Worm (Caenorhabditis elegans) whole organism, L2 larva: Measurements from ENCODE around the gene W04G3.13.

ENCODE experiments used
- Y55F3AM.14 ChIP-seq: fragments of 200-800 bp; sonication (Bioruptor generic); optimal IDR thresholded peaks from 2 replicates; lab custom pipeline; 2018; ENCODE audit warnings: mild to moderate bottlenecking, missing genetic modification characterization, missing compliant biosample characterization
- aly-2 ChIP-seq: fragments of 150-350 bp; optimal IDR thresholded peaks from 2 replicates; lab custom pipeline; 2014; ENCODE audit warnings: missing biosample characterization, missing genetic modification characterization
- ama-1 ChIP-seq: fragments of 150-350 bp; optimal IDR thresholded peaks from 2 replicates; lab custom pipeline; 2018; ENCODE audit warnings: inconsistent platforms
- ceh-82 ChIP-seq: fragments of 150-350 bp; optimal IDR thresholded peaks from 2 replicates; lab custom pipeline; 2014; ENCODE audit warnings: missing biosample characterization, missing genetic modification characterization
- dmd-4 ChIP-seq: sonication (generic microtip); optimal IDR thresholded peaks from 2 replicates; lab custom pipeline; 2017; ENCODE audit warnings: missing biosample characterization, missing genetic modification characterization
- lin-11 ChIP-seq: fragments of 150-350 bp; sonication (generic microtip); optimal IDR thresholded peaks from 2 replicates; lab custom pipeline; 2014; ENCODE audit warnings: missing biosample characterization, missing genetic modification characterization, inconsistent platforms, mixed read lengths
- lsy-2 ChIP-seq, 2 experiments: fragments of 150-350 bp in 1 of 2; sonication (generic microtip) in 1 of 2; optimal IDR thresholded peaks; 2 replicates each; lab custom pipeline; 2014 to 2017; ENCODE audit warnings: missing biosample characterization in 2 of 2, missing genetic modification characterization in 2 of 2
- nhr-237 ChIP-seq: fragments of 150-350 bp; optimal IDR thresholded peaks from 2 replicates; lab custom pipeline; 2014; ENCODE audit warnings: missing biosample characterization, missing genetic modification characterization
- nhr-6 ChIP-seq: fragments of 150-350 bp; optimal IDR thresholded peaks from 2 replicates; lab custom pipeline; 2014; ENCODE audit warnings: missing biosample characterization, missing genetic modification characterization
- zag-1 ChIP-seq: fragments of 150-350 bp; optimal IDR thresholded peaks from 2 replicates; lab custom pipeline; 2014; ENCODE audit warnings: missing biosample characterization, missing genetic modification characterization
- ztf-11 ChIP-seq: sonication (generic microtip); optimal IDR thresholded peaks from 2 replicates; lab custom pipeline; 2017; ENCODE audit warnings: missing biosample characterization, missing genetic modification characterization

ce11 chrX:11033128-11033951 lies 46.2 kb downstream of the W04G3.13 start:
- TF ChIP-seq ama-1 (no peak), Y55F3AM.14 (GFP tag; lab: Kevin White, UChicago) (no peak), ceh-82 (tag; lab: Kevin White, UChicago) (no peak), zag-1 (tag; lab: Kevin White, UChicago) (no peak), ztf-11 (tag; lab: Kevin White, UChicago) (no peak), dmd-4 (tag; lab: Kevin White, UChicago) (no peak), nhr-237 (no peak), aly-2 (tag; lab: Kevin White, UChicago) (no peak), nhr-6 (tag; lab: Kevin White, UChicago) (no peak), lsy-2 (tag; optimal IDR thresholded peaks at IDR 0.05; lab: Kevin White, UChicago) (no peak), lin-11 (tag; lab: Kevin White, UChicago) (no peak)
